Worm (Caenorhabditis elegans): ENCODE measurements around the gene tsp-18.

The tsp-18 gene

ce11 chrII:5896512-5896911 is 7.8 kb upstream of the tsp-18 start:
- no peak for TF ChIP-seq nhr-6 (tag; optimal IDR thresholded peaks at IDR 0.05)
- peak; percentile 23 for TF ChIP-seq nhr-21 (tag; optimal IDR thresholded peaks at IDR 0.05)

DNA sequence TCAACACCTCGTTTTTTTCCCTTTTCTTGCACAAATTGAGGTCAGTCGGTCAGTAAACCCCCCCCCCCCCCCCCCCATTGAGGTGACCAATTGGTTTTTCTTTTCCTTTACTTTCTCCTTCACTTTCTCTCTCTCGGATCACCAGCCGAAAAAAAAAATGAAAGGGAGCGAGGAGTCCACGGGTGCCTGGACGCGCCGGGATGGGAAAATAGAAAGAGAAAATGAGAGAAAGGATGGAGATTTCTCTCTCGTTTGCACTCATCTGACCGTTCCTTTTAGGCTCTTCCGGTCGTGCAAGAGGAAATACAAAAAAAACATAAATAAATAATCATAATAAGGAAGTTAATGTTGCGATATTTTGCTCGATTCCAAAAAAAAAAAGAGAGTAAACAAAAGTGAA is 5.3 kb upstream of the tsp-18 start:
- TF ChIP-seq F13H6.1 (tag; optimal IDR thresholded peaks at IDR 0.05) (peak; percentile 19), lsy-2 (tag; optimal IDR thresholded peaks at IDR 0.05) (peak in 1 of 2 experiments; percentile 6), egl-27 (tag; optimal IDR thresholded peaks at IDR 0.05) (peak; percentile 26), ceh-16 (tag; optimal IDR thresholded peaks at IDR 0.05) (no peak), blmp-1 (tag; optimal IDR thresholded peaks at IDR 0.05; ENCODE audit: insufficient read depth) (peak; percentile 96), alr-1 (tag; optimal IDR thresholded peaks at IDR 0.05) (no peak)

- TF ChIP-seq ceh-82 (tag; optimal IDR thresholded peaks at IDR 0.05) = no peak
- TF ChIP-seq lsy-2 (tag; optimal IDR thresholded peaks at IDR 0.05) = no peak
- TF ChIP-seq egl-27 (tag; optimal IDR thresholded peaks at IDR 0.05) = no peak
- TF ChIP-seq crh-2 (tag; optimal IDR thresholded peaks at IDR 0.05) = no peak
- peak; percentile 31 for TF ChIP-seq blmp-1 (tag; optimal IDR thresholded peaks at IDR 0.05; ENCODE audit: insufficient read depth)
- TF ChIP-seq ZK546.5 (tag; optimal IDR thresholded peaks at IDR 0.05) = no peak
- no peak for TF ChIP-seq lin-39 (tag; optimal IDR thresholded peaks at IDR 0.05)
- TF ChIP-seq mbf-1 (tag; optimal IDR thresholded peaks at IDR 0.05) = no peak
- TF ChIP-seq gmeb-1 (tag; optimal IDR thresholded peaks at IDR 0.05) = no peak
- no peak for TF ChIP-seq elt-3 (tag; optimal IDR thresholded peaks at IDR 0.05)
- TF ChIP-seq fos-1 (tag; optimal IDR thresholded peaks at IDR 0.05) = peak; percentile 46
- no peak for TF ChIP-seq lin-11 (tag; optimal IDR thresholded peaks at IDR 0.05)
- no peak for TF ChIP-seq nhr-6 (tag; optimal IDR thresholded peaks at IDR 0.05)
Measured at ce11 chrII:5899865-5900486, 4.4 kb upstream of the tsp-18 start.

ce11 chrII:5901407-5902026 is 2.8 kb upstream of the tsp-18 start:
- TF ChIP-seq C34F6.9 (tag; optimal IDR thresholded peaks at IDR 0.05) (no peak), egl-27 (tag; optimal IDR thresholded peaks at IDR 0.05) (peak; percentile 22), lsy-2 (tag; optimal IDR thresholded peaks at IDR 0.05) (peak in 1 of 2 experiments; percentile 28), nhr-21 (tag; optimal IDR thresholded peaks at IDR 0.05) (peak; percentile 61), unc-55 (GFP tag; optimal IDR thresholded peaks at IDR 0.05) (peak; percentile 35), sma-9 (GFP tag; optimal IDR thresholded peaks at IDR 0.05) (peak; percentile 39), sma-9 (tag; optimal IDR thresholded peaks at IDR 0.05) (no peak), skn-1 (tag; optimal IDR thresholded peaks at IDR 0.05) (no peak), ceh-16 (tag; optimal IDR thresholded peaks at IDR 0.05) (peak; percentile 11), Y55F3AM.14 (GFP tag; optimal IDR thresholded peaks at IDR 0.05) (peak; percentile 45), blmp-1 (tag; optimal IDR thresholded peaks at IDR 0.05; ENCODE audit: insufficient read depth) (no peak), nhr-23 (tag; optimal IDR thresholded peaks at IDR 0.05) (no peak), nhr-25 (tag; optimal IDR thresholded peaks at IDR 0.05) (no peak), dmd-4 (tag; optimal IDR thresholded peaks at IDR 0.05) (no peak), nhr-6 (tag; optimal IDR thresholded peaks at IDR 0.05) (no peak), gmeb-1 (tag; optimal IDR thresholded peaks at IDR 0.05) (no peak), aly-2 (tag; optimal IDR thresholded peaks at IDR 0.05) (no peak), zag-1 (tag; optimal IDR thresholded peaks at IDR 0.05) (peak; percentile 39), lin-39 (tag; optimal IDR thresholded peaks at IDR 0.05) (peak; percentile 18), peb-1 (tag; optimal IDR thresholded peaks at IDR 0.05) (peak; percentile 46), nhr-77 (tag; optimal IDR thresholded peaks at IDR 0.05) (no peak), mdl-1 (tag; optimal IDR thresholded peaks at IDR 0.05) (peak in 1 of 2 experiments; percentile 7), fos-1 (tag; optimal IDR thresholded peaks at IDR 0.05) (peak; percentile 38), nhr-237 (tag; optimal IDR thresholded peaks at IDR 0.05) (no peak), sem-4 (tag; optimal IDR thresholded peaks at IDR 0.05) (peak; percentile 7), unc-62 (GFP tag; optimal IDR thresholded peaks at IDR 0.05) (no peak), crh-2 (tag; optimal IDR thresholded peaks at IDR 0.05) (no peak), F13H6.1 (tag; optimal IDR thresholded peaks at IDR 0.05) (peak; percentile 52)

All from whole organism, L2 larva.